Worm (Caenorhabditis elegans) whole organism, young adult: ENCODE measurements around the gene B0403.6.

Experiments used
- Y53G8AR.9 ChIP-seq: fragments of 200-800 bp; sonication (Bioruptor generic); conservative IDR thresholded peaks from 2 replicates; pipeline ENCODE4 v1.3.6; 2022; ENCODE audit warnings: missing genetic modification reagents, missing genetic modification characterization, missing compliant biosample characterization
- Y67H2A.10 ChIP-seq: fragments of 200-800 bp; sonication (Bioruptor generic); conservative IDR thresholded peaks from 2 replicates; pipeline ENCODE4 v1.3.6; 2022; ENCODE audit warnings: missing genetic modification reagents, missing genetic modification characterization, missing compliant biosample characterization
- aptf-2 ChIP-seq: fragments of 200-800 bp; sonication (Bioruptor generic); conservative IDR thresholded peaks from 2 replicates; pipeline ENCODE4 v1.3.6; 2022; ENCODE audit warnings: missing genetic modification reagents, missing genetic modification characterization, missing compliant biosample characterization
- ceh-91 ChIP-seq: fragments of 200-800 bp; sonication (Bioruptor generic); IDR thresholded peaks from 2 replicates; pipeline ENCODE4 v1.3.6; 2022; ENCODE audit warnings: missing genetic modification reagents, missing genetic modification characterization, missing compliant biosample characterization
- dox-1 ChIP-seq: fragments of 200-800 bp; sonication (Bioruptor generic); IDR thresholded peaks from 2 replicates; pipeline ENCODE4 v1.3.6; 2022; ENCODE audit warnings: missing genetic modification reagents, missing genetic modification characterization, missing compliant biosample characterization
- dpl-1 ChIP-seq: fragments of 150-350 bp; optimal IDR thresholded peaks from 2 replicates; lab custom pipeline; 2014; ENCODE audit warnings: missing biosample characterization, missing genetic modification reagents, missing genetic modification characterization
- egl-44 ChIP-seq: fragments of 200-800 bp; sonication (Bioruptor generic); IDR thresholded peaks from 2 replicates; pipeline ENCODE4 v1.3.6; 2022; ENCODE audit warnings: missing genetic modification reagents, missing genetic modification characterization, missing compliant biosample characterization
- him-1 ChIP-seq: sonication (generic microtip); optimal IDR thresholded peaks from 2 replicates; lab custom pipeline; 2016; ENCODE audit warnings: missing genotype, missing genetic modification reagents, missing genetic modification characterization, missing compliant biosample characterization
- nfya-2 ChIP-seq: fragments of 200-800 bp; sonication (Bioruptor generic); IDR thresholded peaks from 2 replicates; pipeline ENCODE4 v1.3.6; 2022; ENCODE audit warnings: missing genetic modification reagents, missing genetic modification characterization, missing compliant biosample characterization
- nfyb-1 ChIP-seq: fragments of 200-800 bp; sonication (Bioruptor generic); IDR thresholded peaks from 2 replicates; pipeline ENCODE4 v1.3.6; 2022; ENCODE audit warnings: missing genetic modification reagents, missing genetic modification characterization, missing compliant biosample characterization
- pbrm-1 ChIP-seq: fragments of 200-800 bp; sonication (Bioruptor generic); IDR thresholded peaks from 2 replicates; pipeline ENCODE4 v1.3.6; 2022; ENCODE audit warnings: missing genetic modification reagents, missing genetic modification characterization, missing compliant biosample characterization
- zfh-2 ChIP-seq: fragments of 200-800 bp; sonication (Bioruptor generic); conservative IDR thresholded peaks from 2 replicates; pipeline ENCODE4 v1.3.6; 2022; ENCODE audit warnings: missing genetic modification reagents, missing genetic modification characterization, missing compliant biosample characterization
- ztf-18 ChIP-seq: sonication (generic microtip); optimal IDR thresholded peaks from 2 replicates; lab custom pipeline; 2016; ENCODE audit warnings: missing genotype, mild to moderate bottlenecking, missing genetic modification characterization, missing compliant biosample characterization

B0403.6 gene

ce11 chrX:7028836-7029235 lies 46.3 kb downstream of the B0403.6 start, which contains the start of gene flp-26:
flp-26 (plus strand) TSS chrX:7029136.
- TF ChIP-seq nfyb-1 (no peak), aptf-2 (GFP tag; lab: Robert Waterston, UW) (no peak), nfya-2 (GFP tag; lab: Robert Waterston, UW) (no peak), ztf-18 (tag; lab: Kevin White, UChicago) (no peak), dpl-1 (GFP tag; lab: Kevin White, UChicago) (no peak), pbrm-1 (GFP tag; lab: Robert Waterston, UW) (no peak), Y53G8AR.9 (GFP tag; lab: Robert Waterston, UW) (no peak), zfh-2 (GFP tag; lab: Robert Waterston, UW) (no peak), egl-44 (no peak), Y67H2A.10 (GFP tag; lab: Robert Waterston, UW) (no peak), ceh-91 (GFP tag; lab: Robert Waterston, UW) (no peak), him-1 (tag; lab: Kevin White, UChicago) (no peak), dox-1 (GFP tag; lab: Robert Waterston, UW) (no peak)
- TF ChIP-seq, all 124 proteins: peak for 0
